Worm (Caenorhabditis elegans) whole organism, late embryonic: ENCODE data around the gene srz-37.

Source experiments
- ceh-14 ChIP-seq: sonication (generic microtip); optimal IDR thresholded peaks from 2 replicates; lab custom pipeline; 2016; ENCODE audit warnings: missing genotype, missing genetic modification characterization, missing compliant biosample characterization
- fax-1 ChIP-seq: sonication (generic microtip); optimal IDR thresholded peaks from 2 replicates; lab custom pipeline; 2016; ENCODE audit warnings: missing genotype, missing genetic modification characterization, missing compliant biosample characterization
- nfya-1 ChIP-seq: sonication (generic microtip); optimal IDR thresholded peaks from 2 replicates; lab custom pipeline; 2017; ENCODE audit warnings: missing genetic modification characterization, mild to moderate bottlenecking, missing compliant biosample characterization, antibody characterized with exemption, moderate library complexity
- nhr-11 ChIP-seq: fragments of 150-350 bp; optimal IDR thresholded peaks from 2 replicates; lab custom pipeline; 2014; ENCODE audit warnings: missing biosample characterization, missing genetic modification characterization
- pha-4 ChIP-seq: fragments of 150-350 bp; optimal IDR thresholded peaks from 2 replicates; lab custom pipeline; 2018; ENCODE audit warnings: missing biosample characterization, missing genetic modification reagents, missing genetic modification characterization
- sox-4 ChIP-seq: sonication (generic microtip); optimal IDR thresholded peaks from 2 replicates; lab custom pipeline; 2017; ENCODE audit warnings: mild to moderate bottlenecking, missing genetic modification characterization, inconsistent platforms, missing compliant biosample characterization

DNA sequence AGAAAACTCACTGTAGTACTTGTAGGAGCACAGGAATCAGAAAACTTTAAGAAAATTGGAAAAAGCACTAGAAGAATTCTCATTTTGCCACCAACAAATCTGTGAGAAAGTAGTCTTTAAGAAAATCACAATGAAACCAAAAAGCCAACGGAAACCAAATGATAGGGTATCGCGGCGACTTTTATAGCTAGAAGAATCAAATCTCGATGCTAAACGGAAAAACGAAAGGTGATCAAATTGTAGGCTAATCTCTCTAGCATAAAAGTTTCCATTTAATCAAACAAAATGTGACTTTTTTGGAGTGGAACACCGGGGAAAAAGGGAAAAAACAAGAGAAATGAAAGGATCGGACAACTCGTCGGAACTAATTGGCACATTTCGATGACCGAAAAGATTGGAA lies 14.7 kb upstream of the srz-37 start, which contains the start of gene C09G12.17:
- TF ChIP-seq ceh-14 (tag; lab: Kevin White, UChicago), result no peak
- no peak for TF ChIP-seq nfya-1 (tag; lab: Kevin White, UChicago)
- TF ChIP-seq sox-4 (tag; lab: Kevin White, UChicago), result no peak
- TF ChIP-seq pha-4 (tag; lab: Kevin White, UChicago), result no peak
- TF ChIP-seq fax-1 (tag; lab: Kevin White, UChicago), result no peak
- no peak for TF ChIP-seq nhr-11 (tag; lab: Kevin White, UChicago)
